Fruit fly (Drosophila melanogaster): ENCODE measurements around the gene CG43127.

DNA sequence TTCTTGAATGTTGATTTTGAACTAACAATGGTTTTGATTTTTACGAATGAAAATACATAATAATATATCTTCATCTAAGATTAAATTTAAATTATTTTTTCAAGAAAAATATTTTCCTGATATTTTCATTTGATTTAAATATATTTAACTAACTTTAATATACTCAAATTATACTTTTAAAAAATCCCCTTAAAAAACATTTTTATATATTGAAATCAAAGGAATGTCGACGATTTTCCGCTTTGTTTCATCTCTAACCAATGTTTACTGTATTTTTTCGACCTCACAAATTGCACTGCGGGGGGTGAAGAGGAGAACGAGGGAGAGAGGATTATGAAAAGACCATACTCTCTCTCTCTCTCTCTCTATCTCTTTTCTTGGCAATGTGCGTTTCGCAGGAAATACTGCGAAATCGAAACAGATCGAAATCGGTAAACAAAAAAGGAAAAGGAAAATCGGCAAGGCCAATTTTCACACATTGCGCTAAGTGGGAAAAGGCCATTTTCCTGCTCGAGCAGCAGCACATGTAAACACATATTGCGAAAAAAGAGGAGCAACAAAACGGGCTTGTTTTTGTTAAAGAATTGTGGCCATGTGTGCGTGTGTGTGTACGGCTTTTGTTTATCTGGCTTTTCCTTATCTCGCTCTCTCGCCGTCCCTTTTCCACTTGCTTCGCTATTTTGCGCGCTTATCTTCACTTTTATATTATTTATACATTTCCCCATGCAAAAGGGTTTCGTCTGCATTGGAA is 34.8 kb upstream of the CG43127 start:
- TF ChIP-seq esn (GFP tag; optimal IDR thresholded peaks at IDR 0.05) (no peak), Smox (GFP tag; optimal IDR thresholded peaks at IDR 0.05) (no peak), Eip93F (GFP tag; optimal IDR thresholded peaks at IDR 0.05) (no peak), Sox102F (GFP tag; optimal IDR thresholded peaks at IDR 0.05) (no peak), achi (GFP tag; optimal IDR thresholded peaks at IDR 0.05) (no peak), Hr4 (GFP tag; optimal IDR thresholded peaks at IDR 0.05) (no peak)

Data from whole organism, prepupa.